Worm (Caenorhabditis elegans): ENCODE data around the gene ZK355.3.

DNA sequence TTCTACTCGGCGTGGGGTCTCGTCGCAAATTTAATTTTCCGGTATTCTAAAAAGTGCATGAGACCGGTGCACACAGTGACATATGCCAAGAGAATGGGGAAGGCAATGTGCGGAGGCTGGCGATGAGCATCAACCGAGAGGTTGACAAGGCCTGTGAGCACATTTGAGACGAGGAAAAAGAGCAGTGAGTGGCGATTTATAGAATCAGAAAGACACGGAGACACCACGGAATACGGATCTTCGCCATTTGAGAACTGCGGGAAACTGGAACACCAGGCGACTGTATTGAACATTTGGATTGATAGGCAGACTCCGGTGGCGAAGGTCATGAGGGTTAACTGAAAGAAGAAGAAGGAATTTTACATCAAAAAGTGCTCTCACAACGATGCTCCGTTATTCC is 48.5 kb downstream of the ZK355.3 start:
- no peak for TF ChIP-seq sem-4 (tag; optimal IDR thresholded peaks at IDR 0.05)
- TF ChIP-seq elt-1 (tag; optimal IDR thresholded peaks at IDR 0.05) = no peak
- no peak for TF ChIP-seq unc-62 (GFP tag; optimal IDR thresholded peaks at IDR 0.05)
- no peak for TF ChIP-seq zag-1 (tag; optimal IDR thresholded peaks at IDR 0.05)
- TF ChIP-seq nhr-12 (tag; optimal IDR thresholded peaks at IDR 0.05) = no peak
- TF ChIP-seq egl-27 (tag; optimal IDR thresholded peaks at IDR 0.05) = no peak
- TF ChIP-seq skn-1 (tag; optimal IDR thresholded peaks at IDR 0.05) = no peak
- no peak for TF ChIP-seq ZK546.5 (tag; optimal IDR thresholded peaks at IDR 0.05)
- no peak for TF ChIP-seq ceh-82 (tag; optimal IDR thresholded peaks at IDR 0.05)
- no peak for TF ChIP-seq Y55F3AM.14 (GFP tag; optimal IDR thresholded peaks at IDR 0.05)
- no peak for TF ChIP-seq nhr-77 (tag; optimal IDR thresholded peaks at IDR 0.05)
